Fruit fly (Drosophila melanogaster) whole organism, embryonic: Measurements from ENCODE around the gene Aasdh.

Experiments
- Asciz ChIP-seq: fragments of 200-800 bp; sonication (Bioruptor generic); optimal IDR thresholded peaks from 2 replicates; lab custom pipeline; 2017; ENCODE audit warnings: missing biosample characterization, mild to moderate bottlenecking, missing genetic modification characterization, missing genetic modification reagents
- Bdp1 ChIP-seq: fragments of 200-800 bp; sonication (Bioruptor generic); optimal IDR thresholded peaks from 3 replicates; lab custom pipeline; 2016; ENCODE audit warnings: missing biosample characterization, missing genetic modification characterization
- Bgb ChIP-seq: fragments of 200-800 bp; sonication (Bioruptor generic); IDR thresholded peaks from 2 replicates; pipeline ENCODE4 v1.3.6; 2022; ENCODE audit warnings: missing biosample characterization, missing genetic modification characterization; ENCODE audit not compliant: partially characterized antibody
- CG10565 ChIP-seq: fragments of 200-800 bp; sonication (Bioruptor generic); optimal IDR thresholded peaks from 3 replicates; lab custom pipeline; 2016; ENCODE audit warnings: missing biosample characterization, mild to moderate bottlenecking, missing genetic modification characterization
- CG12744 ChIP-seq: fragments of 200-800 bp; sonication (Bioruptor generic); optimal IDR thresholded peaks from 2 replicates; lab custom pipeline; 2016; ENCODE audit warnings: missing biosample characterization, missing genetic modification characterization
- CG12769 ChIP-seq: fragments of 200-800 bp; sonication (Bioruptor generic); optimal IDR thresholded peaks from 2 replicates; lab custom pipeline; 2019; ENCODE audit warnings: missing biosample characterization, mild to moderate bottlenecking, missing genetic modification characterization, moderate library complexity
- CG12942 ChIP-seq: fragments of 200-800 bp; sonication (Bioruptor generic); optimal IDR thresholded peaks from 3 replicates; lab custom pipeline; 2016; ENCODE audit warnings: missing biosample characterization, missing genetic modification characterization
- CG15011 ChIP-seq: fragments of 200-800 bp; sonication (Bioruptor generic); optimal IDR thresholded peaks from 3 replicates; lab custom pipeline; 2018; ENCODE audit warnings: missing biosample characterization, mild to moderate bottlenecking, missing genetic modification characterization
- CG15073 ChIP-seq: fragments of 200-800 bp; sonication (Bioruptor generic); optimal IDR thresholded peaks from 2 replicates; lab custom pipeline; 2016; ENCODE audit warnings: missing biosample characterization, missing genetic modification characterization
- CG1647 ChIP-seq: fragments of 200-800 bp; sonication (Bioruptor generic); optimal IDR thresholded peaks from 3 replicates; lab custom pipeline; 2016; ENCODE audit warnings: missing biosample characterization, missing genetic modification characterization
- CG1792 ChIP-seq: fragments of 200-800 bp; sonication (Bioruptor generic); optimal IDR thresholded peaks from 2 replicates; lab custom pipeline; 2016; ENCODE audit warnings: missing biosample characterization, missing genetic modification characterization
- CG18476 ChIP-seq: fragments of 200-800 bp; sonication (Bioruptor generic); optimal IDR thresholded peaks from 2 replicates; lab custom pipeline; 2016; ENCODE audit warnings: missing biosample characterization, mild to moderate bottlenecking, missing genetic modification characterization
- CG2120 ChIP-seq: fragments of 200-800 bp; sonication (Bioruptor generic); optimal IDR thresholded peaks from 3 replicates; lab custom pipeline; 2016; ENCODE audit warnings: missing biosample characterization, missing genetic modification characterization
- CG2202 ChIP-seq: fragments of 200-800 bp; sonication (Bioruptor generic); optimal IDR thresholded peaks from 2 replicates; lab custom pipeline; 2018; ENCODE audit warnings: missing biosample characterization, mild to moderate bottlenecking, missing genetic modification characterization
- CG30020 ChIP-seq: fragments of 200-800 bp; optimal IDR thresholded peaks from 2 replicates; lab custom pipeline; 2019; ENCODE audit warnings: missing biosample characterization, mild to moderate bottlenecking, missing genetic modification characterization, moderate library complexity
- CG3163 ChIP-seq: fragments of 200-800 bp; sonication (Bioruptor generic); optimal IDR thresholded peaks from 3 replicates; lab custom pipeline; 2016; ENCODE audit warnings: missing biosample characterization, missing genetic modification characterization
- CG34224 ChIP-seq: fragments of 200-800 bp; sonication (Bioruptor generic); IDR thresholded peaks from 3 replicates; pipeline ENCODE4 v1.3.6; 2022; ENCODE audit warnings: missing biosample characterization, missing genetic modification characterization; ENCODE audit not compliant: partially characterized antibody
- CG4360 ChIP-seq: fragments of 200-800 bp; sonication (Bioruptor generic); IDR thresholded peaks from 2 replicates; pipeline ENCODE4 v1.3.6; 2022; ENCODE audit warnings: missing biosample characterization, missing genetic modification characterization
- CG6654 ChIP-seq: fragments of 200-800 bp; sonication (Bioruptor generic); optimal IDR thresholded peaks from 2 replicates; lab custom pipeline; 2017; ENCODE audit warnings: missing biosample characterization, mild to moderate bottlenecking, missing genetic modification characterization
- CG7357 ChIP-seq: fragments of 200-800 bp; sonication (Bioruptor generic); IDR thresholded peaks from 3 replicates; pipeline ENCODE4 v1.3.6; 2022; ENCODE audit warnings: missing biosample characterization, missing genetic modification characterization
- CG7963 ChIP-seq: fragments of 200-800 bp; sonication (Bioruptor generic); IDR thresholded peaks from 3 replicates; pipeline ENCODE4 v1.3.6; 2022; ENCODE audit warnings: missing biosample characterization, missing genetic modification characterization; ENCODE audit not compliant: partially characterized antibody
- CG8388 ChIP-seq: fragments of 200-800 bp; sonication (Bioruptor generic); optimal IDR thresholded peaks from 2 replicates; lab custom pipeline; 2019; ENCODE audit warnings: missing biosample characterization, mild to moderate bottlenecking, missing genetic modification characterization, moderate library complexity
- CG9609 ChIP-seq: fragments of 200-800 bp; sonication (Bioruptor generic); optimal IDR thresholded peaks from 3 replicates; lab custom pipeline; 2016; ENCODE audit warnings: missing biosample characterization, missing genetic modification characterization
- Chrac-16 ChIP-seq: fragments of 200-800 bp; sonication (Bioruptor generic); optimal IDR thresholded peaks from 3 replicates; lab custom pipeline; 2016; ENCODE audit warnings: missing biosample characterization, missing genetic modification characterization
- D19B ChIP-seq: fragments of 200-800 bp; sonication (Bioruptor generic); optimal IDR thresholded peaks from 2 replicates; lab custom pipeline; 2017; ENCODE audit warnings: missing biosample characterization, mild to moderate bottlenecking, missing genetic modification characterization
- Fer1 ChIP-seq: fragments of 200-800 bp; sonication (Bioruptor generic); optimal IDR thresholded peaks from 2 replicates; lab custom pipeline; 2017; ENCODE audit warnings: missing biosample characterization, mild to moderate bottlenecking, missing genetic modification characterization
- HmgD ChIP-seq: fragments of 200-800 bp; sonication (Bioruptor generic); optimal IDR thresholded peaks from 3 replicates; lab custom pipeline; 2016; ENCODE audit warnings: missing biosample characterization, missing genetic modification characterization
- HmgZ ChIP-seq: fragments of 200-800 bp; sonication (Bioruptor generic); optimal IDR thresholded peaks from 2 replicates; lab custom pipeline; 2018; ENCODE audit warnings: missing biosample characterization, mild to moderate bottlenecking, missing genetic modification characterization
- Lhr ChIP-seq: fragments of 200-800 bp; sonication (Bioruptor generic); optimal IDR thresholded peaks from 3 replicates; lab custom pipeline; 2017; ENCODE audit warnings: mild to moderate bottlenecking, missing biosample characterization, missing genetic modification reagents, missing genetic modification characterization
- NC2α ChIP-seq: fragments of 200-800 bp; sonication (Bioruptor generic); optimal IDR thresholded peaks from 2 replicates; lab custom pipeline; 2016; ENCODE audit warnings: missing biosample characterization, missing genetic modification characterization
- Nf-YA ChIP-seq: fragments of 200-800 bp; sonication (Bioruptor generic); IDR thresholded peaks from 2 replicates; pipeline ENCODE4 v1.3.6; 2022; ENCODE audit warnings: missing biosample characterization, missing genetic modification characterization
- Sox102F ChIP-seq: fragments of 200-800 bp; sonication (Bioruptor generic); optimal IDR thresholded peaks from 2 replicates; lab custom pipeline; 2018; ENCODE audit warnings: missing biosample characterization, mild to moderate bottlenecking, missing genetic modification characterization, moderate library complexity
- Stat92E ChIP-seq, 3 experiments: fragments of >200 bp in 2 of 3; fragments of 200-800 bp in 1 of 3; sonication (Bioruptor generic) in 1 of 3; optimal IDR thresholded peaks; 2 replicates each; lab custom pipeline; 2017 to 2019; ENCODE audit warnings: missing biosample characterization in 3 of 3, missing genetic modification characterization in 3 of 3, mild to moderate bottlenecking in 1 of 3, moderate library complexity in 1 of 3
- Taf1 ChIP-seq: fragments of 200-800 bp; sonication (Bioruptor generic); IDR thresholded peaks from 2 replicates; pipeline ENCODE4 v1.3.6; 2022; ENCODE audit warnings: missing biosample characterization, missing genetic modification characterization
- ab ChIP-seq: fragments of 200-800 bp; sonication (Bioruptor generic); optimal IDR thresholded peaks from 2 replicates; lab custom pipeline; 2016; ENCODE audit warnings: missing biosample characterization, missing genetic modification characterization
- ac ChIP-seq: fragments of 200-800 bp; sonication (Bioruptor generic); optimal IDR thresholded peaks from 3 replicates; lab custom pipeline; 2017; ENCODE audit warnings: missing biosample characterization, mild to moderate bottlenecking, missing genetic modification characterization
- amos ChIP-seq: fragments of 200-800 bp; sonication (Bioruptor generic); IDR thresholded peaks from 2 replicates; pipeline ENCODE4 v1.3.6; 2022; ENCODE audit warnings: missing biosample characterization, missing genetic modification characterization; ENCODE audit not compliant: partially characterized antibody
- dmrt99B ChIP-seq: fragments of 200-800 bp; sonication (Bioruptor generic); optimal IDR thresholded peaks from 2 replicates; lab custom pipeline; 2018; ENCODE audit warnings: missing biosample characterization, mild to moderate bottlenecking, missing genetic modification characterization, moderate library complexity
- exex ChIP-seq: fragments of 200-800 bp; sonication (Bioruptor generic); optimal IDR thresholded peaks from 4 replicates; lab custom pipeline; 2018; ENCODE audit warnings: missing biosample characterization, mild to moderate bottlenecking, missing genetic modification characterization, moderate library complexity
- fd96Cb ChIP-seq: fragments of 200-800 bp; sonication (Bioruptor generic); optimal IDR thresholded peaks from 2 replicates; lab custom pipeline; 2018; ENCODE audit warnings: missing biosample characterization, mild to moderate bottlenecking, missing genetic modification characterization, moderate library complexity
- gem ChIP-seq: fragments of 200-800 bp; sonication (Bioruptor generic); optimal IDR thresholded peaks from 2 replicates; lab custom pipeline; 2019; ENCODE audit warnings: missing biosample characterization, mild to moderate bottlenecking, missing genetic modification characterization, moderate library complexity
- hbn ChIP-seq: fragments of 200-800 bp; sonication (Bioruptor generic); IDR thresholded peaks from 2 replicates; pipeline ENCODE4 v1.3.6; 2022; ENCODE audit warnings: missing biosample characterization, missing genetic modification characterization; ENCODE audit not compliant: partially characterized antibody
- hth ChIP-seq: fragments of >200 bp; optimal IDR thresholded peaks from 2 replicates; lab custom pipeline; 2017; ENCODE audit warnings: inconsistent platforms
- lbe ChIP-seq: fragments of 200-800 bp; sonication (Bioruptor generic); optimal IDR thresholded peaks from 2 replicates; lab custom pipeline; 2016; ENCODE audit warnings: missing biosample characterization, mild to moderate bottlenecking, missing genetic modification characterization
- pfk ChIP-seq: fragments of 200-800 bp; sonication (Bioruptor generic); optimal IDR thresholded peaks from 2 replicates; lab custom pipeline; 2018; ENCODE audit warnings: missing biosample characterization, mild to moderate bottlenecking, missing genetic modification characterization, moderate library complexity
- ranshi ChIP-seq: fragments of 200-800 bp; sonication (Bioruptor generic); IDR thresholded peaks from 2 replicates; pipeline ENCODE4 v1.3.6; 2022; ENCODE audit warnings: missing biosample characterization, missing genetic modification characterization
- rib ChIP-seq: fragments of 200-800 bp; sonication (Bioruptor generic); IDR thresholded peaks from 2 replicates; pipeline ENCODE4 v1.3.6; 2022; ENCODE audit warnings: missing biosample characterization, missing genetic modification characterization
- ro ChIP-seq: fragments of 200-800 bp; sonication (Bioruptor generic); IDR thresholded peaks from 2 replicates; pipeline ENCODE4 v1.3.6; 2022; ENCODE audit warnings: missing biosample characterization, missing genetic modification characterization
- trh ChIP-seq: fragments of 200-800 bp; sonication (Bioruptor generic); optimal IDR thresholded peaks from 2 replicates; lab custom pipeline; 2016; ENCODE audit warnings: missing biosample characterization, missing genetic modification characterization
- vnd ChIP-seq: fragments of 200-800 bp; sonication (Bioruptor generic); IDR thresholded peaks from 3 replicates; pipeline ENCODE4 v1.3.6; 2022; ENCODE audit warnings: missing biosample characterization, missing genetic modification characterization; ENCODE audit not compliant: partially characterized antibody
- z ChIP-seq: fragments of 200-800 bp; sonication (Bioruptor generic); IDR thresholded peaks from 3 replicates; pipeline ENCODE4 v1.3.6; 2022; ENCODE audit warnings: missing biosample characterization, missing genetic modification characterization

Gene Aasdh

dm6 chr2L:8485562-8485961, 36.2 kb upstream of the Aasdh start (continued):
- TF ChIP-seq hbn (no peak), CG6654 (GFP tag; lab: Kevin White, UChicago) (no peak), NC2α (no peak), gem (tag; lab: Kevin White, UChicago) (no peak), CG1647 (GFP tag; lab: Kevin White, UChicago) (no peak), dmrt99B (no peak), Nf-YA (no peak), amos (peak; percentile 63), HmgZ (peak; percentile 50), CG30020 (no peak), Lhr (no peak), lbe (GFP tag; lab: Kevin White, UChicago) (no peak), trh (GFP tag; lab: Kevin White, UChicago) (no peak), rib (GFP tag; lab: Robert Waterston, UW) (no peak), CG3163 (GFP tag; lab: Kevin White, UChicago) (no peak), CG7357 (no peak), ac (GFP tag; lab: Kevin White, UChicago) (no peak), Bgb (GFP tag; lab: Robert Waterston, UW) (peak; percentile 78), HmgD (GFP tag; lab: Kevin White, UChicago) (no peak), CG34224 (GFP tag; lab: Robert Waterston, UW) (peak; percentile 57; the same call in 2 of the 3 replicates), CG18476 (GFP tag; lab: Kevin White, UChicago) (no peak), ab (GFP tag; lab: Kevin White, UChicago) (no peak), CG15011 (GFP tag; lab: Kevin White, UChicago) (no peak), Taf1 (GFP tag; lab: Robert Waterston, UW) (no peak), vnd (GFP tag; lab: Robert Waterston, UW) (peak; percentile 37; the same call in 1 of the 3 replicates), Chrac-16 (GFP tag; lab: Kevin White, UChicago) (no peak), hth (lab: Kevin White, UChicago) (no peak), CG8388 (GFP tag; lab: Kevin White, UChicago) (no peak), CG1792 (GFP tag; lab: Kevin White, UChicago) (no peak), ro (GFP tag; lab: Robert Waterston, UW) (no peak), CG9609 (GFP tag; lab: Kevin White, UChicago) (no peak), Fer1 (GFP tag; lab: Kevin White, UChicago) (peak; percentile 30), exex (tag; lab: Kevin White, UChicago) (peak; percentile 37), Asciz (GFP tag; lab: Kevin White, UChicago) (no peak), CG4360 (no peak), CG7963 (GFP tag; lab: Robert Waterston, UW) (no peak), CG15073 (no peak)
- TF ChIP-seq, all 482 proteins: peak for 44

dm6 chr2L:8481623-8482424, 32.4 kb upstream of the Aasdh start, which contains the start of gene CG43796:
Gene CG43796 (plus strand): TSS chr2L:8482374.
- TF ChIP-seq exex (tag; lab: Kevin White, UChicago) (peak; percentile 22), Bdp1 (GFP tag; lab: Kevin White, UChicago) (peak; percentile 97), z (GFP tag; lab: Robert Waterston, UW) (no peak), CG2120 (GFP tag; lab: Kevin White, UChicago) (no peak), CG12769 (tag; lab: Kevin White, UChicago) (no peak), hbn (no peak), D19B (no peak), ranshi (GFP tag; lab: Robert Waterston, UW) (no peak), Sox102F (GFP tag; lab: Kevin White, UChicago) (no peak), CG10565 (GFP tag; lab: Kevin White, UChicago) (no peak), Stat92E (GFP tag; optimal IDR thresholded peaks at IDR 0.05; lab: Kevin White, UChicago) (peak in 1 of 3 experiments; percentile 31), CG2202 (tag; lab: Kevin White, UChicago) (no peak), CG12744 (GFP tag; lab: Kevin White, UChicago) (no peak), pfk (GFP tag; lab: Kevin White, UChicago) (no peak), fd96Cb (no peak), CG12942 (no peak)
